Worm (Caenorhabditis elegans): Measurements from ENCODE around the gene oxy-4.

- no peak for TF ChIP-seq tbx-2 (tag; optimal IDR thresholded peaks at IDR 0.05)
- no peak for TF ChIP-seq mdl-1 (tag; optimal IDR thresholded peaks at IDR 0.05)
- no peak for TF ChIP-seq fkh-10 (GFP tag; optimal IDR thresholded peaks at IDR 0.05)
- TF ChIP-seq unc-39 (tag; optimal IDR thresholded peaks at IDR 0.05), result no peak
- TF ChIP-seq R02D3.7 (tag; optimal IDR thresholded peaks at IDR 0.05), result no peak
- TF ChIP-seq elt-1 (tag; optimal IDR thresholded peaks at IDR 0.05), result no peak
- no peak for TF ChIP-seq skn-1 (tag; optimal IDR thresholded peaks at IDR 0.05)
- TF ChIP-seq nhr-12 (tag; optimal IDR thresholded peaks at IDR 0.05), result no peak
- no peak for TF ChIP-seq jun-1 (tag; optimal IDR thresholded peaks at IDR 0.05)
These were observed 37.1 kb upstream of the oxy-4 start, which contains the start of gene moc-6 for ce11 chrIII:5195690-5196089.
